Worm (Caenorhabditis elegans) whole organism, early embryonic: ENCODE results near the gene C39D10.1.

Experiments
- F13C5.2 ChIP-seq: sonication (generic microtip); optimal IDR thresholded peaks from 2 replicates; lab custom pipeline; 2017; ENCODE audit warnings: mild to moderate bottlenecking, missing genetic modification characterization, inconsistent platforms, missing compliant biosample characterization
- ama-1 ChIP-seq: fragments of 150-350 bp; optimal IDR thresholded peaks from 2 replicates; lab custom pipeline; 2014
- ceh-13 ChIP-seq: fragments of 200-800 bp; sonication (Bioruptor generic); optimal IDR thresholded peaks from 2 replicates; lab custom pipeline; 2018; ENCODE audit warnings: mild to moderate bottlenecking, missing genetic modification characterization, missing compliant biosample characterization
- ceh-36 ChIP-seq: sonication (generic microtip); optimal IDR thresholded peaks from 2 replicates; lab custom pipeline; 2016; ENCODE audit warnings: missing genetic modification characterization, inconsistent platforms, missing compliant biosample characterization
- flt-1 ChIP-seq: fragments of 200-800 bp; sonication (Bioruptor generic); IDR thresholded peaks from 2 replicates; pipeline ENCODE4 v1.3.6; 2022; ENCODE audit warnings: missing genetic modification characterization, missing compliant biosample characterization
- hmbx-1 ChIP-seq: sonication (generic microtip); optimal IDR thresholded peaks from 2 replicates; lab custom pipeline; 2016; ENCODE audit warnings: mild to moderate bottlenecking, missing genetic modification characterization, missing compliant biosample characterization
- hmg-4 ChIP-seq: fragments of 200-800 bp; sonication (Bioruptor generic); optimal IDR thresholded peaks from 2 replicates; lab custom pipeline; 2018; ENCODE audit warnings: mild to moderate bottlenecking, missing genetic modification characterization, missing compliant biosample characterization
- hnd-1 ChIP-seq: sonication (generic microtip); optimal IDR thresholded peaks from 2 replicates; lab custom pipeline; 2016; ENCODE audit warnings: missing genetic modification characterization, missing compliant biosample characterization
- scrt-1 ChIP-seq: fragments of 200-800 bp; sonication (Bioruptor generic); IDR thresholded peaks from 2 replicates; pipeline ENCODE4 v1.3.6; 2022; ENCODE audit warnings: missing genetic modification characterization, missing compliant biosample characterization
- tra-4 ChIP-seq: sonication (generic microtip); optimal IDR thresholded peaks from 2 replicates; lab custom pipeline; 2017; ENCODE audit warnings: missing genetic modification characterization, missing compliant biosample characterization

- no peak for TF ChIP-seq scrt-1 (GFP tag; lab: Robert Waterston, UW)
- no peak for TF ChIP-seq ceh-36
- TF ChIP-seq hnd-1, result no peak
- TF ChIP-seq hmg-4 (GFP tag; lab: Kevin White, UChicago), result no peak
- no peak for TF ChIP-seq tra-4 (tag; lab: Kevin White, UChicago)
- no peak for TF ChIP-seq hmbx-1 (tag; lab: Kevin White, UChicago)
- TF ChIP-seq ama-1 (lab: Kevin White, UChicago), result no peak
- TF ChIP-seq F13C5.2 (tag; lab: Kevin White, UChicago), result no peak
- TF ChIP-seq flt-1 (GFP tag; lab: Robert Waterston, UW), result no peak
- no peak for TF ChIP-seq ceh-13
Measured at ce11 chrX:7866493-7866892, 40.3 kb upstream of the C39D10.1 start.
